Worm (Caenorhabditis elegans) whole organism, late embryonic: ENCODE measurements around the gene T19H12.12.

Experiments
- T23F11.4 ChIP-seq: fragments of 200-800 bp; sonication (Bioruptor generic); optimal IDR thresholded peaks from 2 replicates; lab custom pipeline; 2018; ENCODE audit warnings: mild to moderate bottlenecking, missing genetic modification characterization, missing compliant biosample characterization
- ceh-34 ChIP-seq: sonication (generic microtip); optimal IDR thresholded peaks from 2 replicates; lab custom pipeline; 2016; ENCODE audit warnings: mild to moderate bottlenecking, missing genetic modification characterization, missing compliant biosample characterization
- ceh-9 ChIP-seq: sonication (generic microtip); optimal IDR thresholded peaks from 2 replicates; lab custom pipeline; 2016; ENCODE audit warnings: mild to moderate bottlenecking, missing genetic modification characterization, inconsistent platforms, missing compliant biosample characterization
- fkh-10 ChIP-seq: fragments of 150-350 bp; optimal IDR thresholded peaks from 2 replicates; lab custom pipeline; 2014; ENCODE audit warnings: missing biosample characterization, missing genetic modification reagents, missing genetic modification characterization
- hlh-6 ChIP-seq: sonication (generic microtip); optimal IDR thresholded peaks from 2 replicates; lab custom pipeline; 2016; ENCODE audit warnings: missing genotype, missing genetic modification characterization, missing compliant biosample characterization
- npax-4 ChIP-seq: sonication (generic microtip); optimal IDR thresholded peaks from 2 replicates; lab custom pipeline; 2016; ENCODE audit warnings: missing genetic modification characterization, missing compliant biosample characterization
- pros-1 ChIP-seq: fragments of 150-350 bp; optimal IDR thresholded peaks from 2 replicates; lab custom pipeline; 2014; ENCODE audit warnings: missing biosample characterization, missing genetic modification reagents, missing genetic modification characterization
- ttx-3 ChIP-seq: sonication (generic microtip); optimal IDR thresholded peaks from 2 replicates; lab custom pipeline; 2016; ENCODE audit warnings: missing genetic modification reagents, missing genetic modification characterization, missing compliant biosample characterization

DNA sequence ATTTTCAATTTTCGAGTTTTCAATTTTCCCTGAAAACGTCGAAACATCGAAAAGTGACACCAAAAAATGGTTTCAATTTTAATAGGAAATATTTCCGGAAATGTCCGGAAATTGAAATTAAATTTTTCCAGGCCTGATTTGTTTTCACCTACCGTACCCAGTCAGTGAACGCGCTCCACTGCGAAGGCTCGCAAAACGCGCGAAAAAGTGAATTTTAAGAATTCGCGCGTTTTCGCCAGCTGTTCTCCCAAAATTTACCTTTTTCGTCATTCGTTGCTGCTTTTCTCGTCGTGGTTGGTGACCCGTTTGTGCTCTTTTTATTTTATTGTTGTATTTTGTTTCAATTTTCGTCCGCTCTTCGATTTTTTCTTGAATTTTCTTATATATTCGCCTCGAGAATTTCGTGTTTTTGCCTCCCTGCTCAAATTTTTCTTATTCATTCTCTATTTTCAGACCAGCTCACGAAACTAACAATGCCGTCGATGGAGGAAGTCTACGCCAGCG, 5.4 kb downstream of the T19H12.12 start, which contains the start of gene T19H12.2:
- TF ChIP-seq ceh-34 (tag; lab: Kevin White, UChicago), result no peak
- no peak for TF ChIP-seq npax-4
- TF ChIP-seq fkh-10 (GFP tag; lab: Kevin White, UChicago), result no peak
- TF ChIP-seq T23F11.4 (GFP tag; lab: Kevin White, UChicago), result no peak
- no peak for TF ChIP-seq ceh-9 (tag; lab: Kevin White, UChicago)
- TF ChIP-seq ttx-3 (tag; lab: Kevin White, UChicago), result no peak
- TF ChIP-seq pros-1, result no peak
- no peak for TF ChIP-seq hlh-6 (tag; lab: Kevin White, UChicago)
